Fruit fly (Drosophila melanogaster) whole organism, embryonic: Measurements from ENCODE around the gene KP78b.

ENCODE experiments used
- Adf1 ChIP-seq: fragments of 200-800 bp; sonication (Bioruptor generic); IDR thresholded peaks from 2 replicates; pipeline ENCODE4 v1.3.6; 2022; ENCODE audit warnings: missing biosample characterization, missing genetic modification characterization
- Atf-2 ChIP-seq: fragments of 200-800 bp; sonication (Bioruptor generic); optimal IDR thresholded peaks from 2 replicates; lab custom pipeline; 2016; ENCODE audit warnings: missing biosample characterization, missing genetic modification characterization
- Atf3 ChIP-seq: fragments of 200-800 bp; sonication (Bioruptor generic); optimal IDR thresholded peaks from 3 replicates; lab custom pipeline; 2016; ENCODE audit warnings: missing biosample characterization, missing genetic modification characterization
- B-H2 ChIP-seq: fragments of 200-800 bp; sonication (Bioruptor generic); optimal IDR thresholded peaks from 2 replicates; lab custom pipeline; 2018; ENCODE audit warnings: missing biosample characterization, mild to moderate bottlenecking, missing genetic modification characterization
- Bgb ChIP-seq: fragments of 200-800 bp; sonication (Bioruptor generic); IDR thresholded peaks from 2 replicates; pipeline ENCODE4 v1.3.6; 2022; ENCODE audit warnings: missing biosample characterization, missing genetic modification characterization; ENCODE audit not compliant: partially characterized antibody
- BtbVII ChIP-seq: fragments of 200-800 bp; sonication (Bioruptor generic); optimal IDR thresholded peaks from 3 replicates; lab custom pipeline; 2017; ENCODE audit warnings: missing biosample characterization, mild to moderate bottlenecking, missing genetic modification characterization
- CG13287 ChIP-seq: fragments of 200-800 bp; sonication (Bioruptor generic); IDR thresholded peaks from 2 replicates; pipeline ENCODE4 v1.3.6; 2022; ENCODE audit warnings: missing biosample characterization, missing genetic modification characterization; ENCODE audit not compliant: partially characterized antibody
- CG14860 ChIP-seq: fragments of 200-800 bp; sonication (Bioruptor generic); IDR thresholded peaks from 3 replicates; pipeline ENCODE4 v1.3.6; 2022; ENCODE audit warnings: missing biosample characterization, missing genetic modification characterization; ENCODE audit not compliant: partially characterized antibody
- CG1603 ChIP-seq: fragments of 200-800 bp; sonication (Bioruptor generic); optimal IDR thresholded peaks from 2 replicates; lab custom pipeline; 2019; ENCODE audit warnings: missing biosample characterization, mild to moderate bottlenecking, missing genetic modification characterization, moderate library complexity
- CG16813 ChIP-seq: fragments of 200-800 bp; sonication (Bioruptor generic); IDR thresholded peaks from 3 replicates; pipeline ENCODE4 v1.3.6; 2022; ENCODE audit warnings: missing biosample characterization, missing genetic modification characterization; ENCODE audit not compliant: partially characterized antibody
- CG34224 ChIP-seq: fragments of 200-800 bp; sonication (Bioruptor generic); IDR thresholded peaks from 3 replicates; pipeline ENCODE4 v1.3.6; 2022; ENCODE audit warnings: missing biosample characterization, missing genetic modification characterization; ENCODE audit not compliant: partially characterized antibody
- CG34376 ChIP-seq: fragments of 200-800 bp; sonication (Bioruptor generic); optimal IDR thresholded peaks from 2 replicates; lab custom pipeline; 2018; ENCODE audit warnings: missing biosample characterization, mild to moderate bottlenecking, missing genetic modification characterization
- CG3847 ChIP-seq: fragments of 200-800 bp; sonication (Bioruptor generic); IDR thresholded peaks from 2 replicates; pipeline ENCODE4 v1.3.6; 2022; ENCODE audit warnings: missing biosample characterization, missing genetic modification characterization
- CG6689 ChIP-seq: fragments of 200-800 bp; sonication (Bioruptor generic); IDR thresholded peaks from 2 replicates; pipeline ENCODE4 v1.3.6; 2022; ENCODE audit warnings: missing biosample characterization, missing genetic modification characterization
- CG7556 ChIP-seq: fragments of 200-800 bp; sonication (Bioruptor generic); optimal IDR thresholded peaks from 2 replicates; lab custom pipeline; 2017; ENCODE audit warnings: missing biosample characterization, mild to moderate bottlenecking, missing genetic modification characterization
- CG7745 ChIP-seq: fragments of 200-800 bp; sonication (Bioruptor generic); optimal IDR thresholded peaks from 2 replicates; lab custom pipeline; 2018; ENCODE audit warnings: missing biosample characterization, mild to moderate bottlenecking, missing genetic modification characterization, moderate library complexity
- CG8281 ChIP-seq: fragments of 200-800 bp; sonication (Bioruptor generic); optimal IDR thresholded peaks from 2 replicates; lab custom pipeline; 2018; ENCODE audit warnings: missing biosample characterization, mild to moderate bottlenecking, missing genetic modification characterization, moderate library complexity
- CG8765 ChIP-seq: fragments of 200-800 bp; sonication (Bioruptor generic); IDR thresholded peaks from 2 replicates; pipeline ENCODE4 v1.3.6; 2022; ENCODE audit warnings: missing biosample characterization, missing genetic modification characterization
- CoRest ChIP-seq: fragments of 200-800 bp; sonication (Bioruptor generic); optimal IDR thresholded peaks from 3 replicates; lab custom pipeline; 2018; ENCODE audit warnings: missing biosample characterization, mild to moderate bottlenecking, missing genetic modification characterization, moderate library complexity
- D ChIP-seq, 2 experiments: fragments of 200-800 bp in 1 of 2; fragments of >200 bp in 1 of 2; sonication (Bioruptor generic) in 1 of 2; optimal IDR thresholded peaks; 2 replicates in 1 of 2; 3 replicates in 1 of 2; lab custom pipeline; 2017; ENCODE audit warnings: mild to moderate bottlenecking in 1 of 2, missing biosample characterization in 1 of 2, missing genetic modification characterization in 1 of 2, missing genetic modification reagents in 1 of 2
- Deaf1 ChIP-seq: fragments of 200-800 bp; optimal IDR thresholded peaks from 3 replicates; lab custom pipeline; 2019; ENCODE audit warnings: missing biosample characterization, mild to moderate bottlenecking, missing genetic modification characterization, moderate library complexity
- ERR ChIP-seq: fragments of 200-800 bp; sonication (Bioruptor generic); optimal IDR thresholded peaks from 2 replicates; lab custom pipeline; 2016; ENCODE audit warnings: missing biosample characterization, missing genetic modification characterization
- HLHmδ ChIP-seq: fragments of 200-800 bp; sonication (Bioruptor generic); optimal IDR thresholded peaks from 2 replicates; lab custom pipeline; 2018; ENCODE audit warnings: missing biosample characterization, mild to moderate bottlenecking, missing genetic modification characterization, moderate library complexity
- Hey ChIP-seq: fragments of 200-800 bp; sonication (Bioruptor generic); optimal IDR thresholded peaks from 3 replicates; lab custom pipeline; 2018; ENCODE audit warnings: missing biosample characterization, mild to moderate bottlenecking, missing genetic modification characterization
- Hmx ChIP-seq: fragments of 200-800 bp; sonication (Bioruptor generic); optimal IDR thresholded peaks from 2 replicates; lab custom pipeline; 2016; ENCODE audit warnings: missing biosample characterization, missing genetic modification characterization
- Jarid2 ChIP-seq: fragments of 200-800 bp; sonication (Bioruptor generic); optimal IDR thresholded peaks from 3 replicates; lab custom pipeline; 2017; ENCODE audit warnings: mild to moderate bottlenecking, missing biosample characterization, missing genetic modification reagents, missing genetic modification characterization
- NfI ChIP-seq: fragments of 200-800 bp; sonication (Bioruptor generic); optimal IDR thresholded peaks from 3 replicates; lab custom pipeline; 2018; ENCODE audit warnings: missing biosample characterization, mild to moderate bottlenecking, missing genetic modification characterization, moderate library complexity
- PHDP ChIP-seq: fragments of 200-800 bp; sonication (Bioruptor generic); optimal IDR thresholded peaks from 3 replicates; lab custom pipeline; 2018; ENCODE audit warnings: missing biosample characterization, mild to moderate bottlenecking, missing genetic modification characterization, moderate library complexity
- Sin3A ChIP-seq: fragments of >200 bp; optimal IDR thresholded peaks from 2 replicates; lab custom pipeline; 2018
- Trl ChIP-seq, 3 experiments: fragments of >200 bp in 2 of 3; fragments of 200-800 bp in 1 of 3; sonication (Bioruptor generic) in 1 of 3; optimal IDR thresholded peaks; 2 replicates in 1 of 3; 3 replicates in 2 of 3; lab custom pipeline; 2016 to 2017; ENCODE audit warnings: missing biosample characterization in 1 of 3, missing genetic modification characterization in 1 of 3
- Vsx1 ChIP-seq: fragments of 200-800 bp; sonication (Bioruptor generic); optimal IDR thresholded peaks from 2 replicates; lab custom pipeline; 2017; ENCODE audit warnings: missing biosample characterization, mild to moderate bottlenecking, missing genetic modification characterization, missing genetic modification reagents
- ara ChIP-seq: fragments of 200-800 bp; sonication (Bioruptor generic); IDR thresholded peaks from 2 replicates; pipeline ENCODE4 v1.3.6; 2022; ENCODE audit warnings: missing biosample characterization, missing genetic modification characterization
- bbx ChIP-seq: fragments of 200-800 bp; sonication (Bioruptor generic); IDR thresholded peaks from 2 replicates; pipeline ENCODE4 v1.3.6; 2022; ENCODE audit warnings: missing biosample characterization, missing genetic modification characterization; ENCODE audit not compliant: partially characterized antibody
- cad ChIP-seq: fragments of >200 bp; optimal IDR thresholded peaks from 2 replicates; lab custom pipeline; 2017; ENCODE audit warnings: missing biosample characterization, missing genetic modification characterization
- cg ChIP-seq: fragments of 200-800 bp; sonication (Bioruptor generic); optimal IDR thresholded peaks from 3 replicates; lab custom pipeline; 2019; ENCODE audit warnings: missing biosample characterization, mild to moderate bottlenecking, missing genetic modification characterization, moderate library complexity
- chinmo ChIP-seq: fragments of 200-800 bp; sonication (Bioruptor generic); IDR thresholded peaks from 4 replicates; pipeline ENCODE4 v1.3.6; 2022; ENCODE audit warnings: missing biosample characterization, missing genetic modification characterization; ENCODE audit not compliant: partially characterized antibody
- ci ChIP-seq: fragments of 200-800 bp; sonication (Bioruptor generic); IDR thresholded peaks from 3 replicates; pipeline ENCODE4 v1.3.6; 2022; ENCODE audit warnings: missing biosample characterization, missing genetic modification characterization
- emc ChIP-seq: fragments of 200-800 bp; sonication (Bioruptor generic); optimal IDR thresholded peaks from 2 replicates; lab custom pipeline; 2016; ENCODE audit warnings: missing biosample characterization, missing genetic modification characterization
- fru ChIP-seq: fragments of >200 bp; optimal IDR thresholded peaks from 2 replicates; lab custom pipeline; 2017
- kni ChIP-seq: fragments of 200-800 bp; sonication (Bioruptor generic); optimal IDR thresholded peaks from 3 replicates; lab custom pipeline; 2017; ENCODE audit warnings: mild to moderate bottlenecking, missing biosample characterization, missing genetic modification reagents, missing genetic modification characterization
- lov ChIP-seq, 2 experiments: fragments of 200-800 bp in 1 of 2; fragments of >200 bp in 1 of 2; sonication (Bioruptor generic) in 1 of 2; IDR thresholded peaks in 1 of 2; optimal IDR thresholded peaks in 1 of 2; 2 replicates in 1 of 2; 3 replicates in 1 of 2; pipeline versions ENCODE4 v1.3.6 to Lab custom; 2017 to 2022; ENCODE audit warnings: missing biosample characterization in 1 of 2, missing genetic modification characterization in 1 of 2
- sc ChIP-seq, 3 experiments: fragments of >200 bp in 2 of 3; fragments of 200-800 bp in 1 of 3; sonication (Bioruptor generic) in 1 of 3; optimal IDR thresholded peaks; 2 replicates in 2 of 3; 3 replicates in 1 of 3; lab custom pipeline; 2017; ENCODE audit warnings: mild to moderate bottlenecking in 1 of 3, missing biosample characterization in 1 of 3, missing genetic modification characterization in 1 of 3, missing genetic modification reagents in 1 of 3
- sqz ChIP-seq: fragments of 200-800 bp; sonication (Bioruptor generic); optimal IDR thresholded peaks from 3 replicates; lab custom pipeline; 2018; ENCODE audit warnings: missing biosample characterization, mild to moderate bottlenecking, missing genetic modification characterization
- sr ChIP-seq: fragments of 200-800 bp; sonication (Bioruptor generic); IDR thresholded peaks from 3 replicates; pipeline ENCODE4 v1.3.6; 2022; ENCODE audit warnings: missing biosample characterization, missing genetic modification characterization
- tio ChIP-seq: fragments of 200-800 bp; sonication (Bioruptor generic); optimal IDR thresholded peaks from 2 replicates; lab custom pipeline; 2017; ENCODE audit warnings: missing biosample characterization, missing genetic modification characterization, inconsistent platforms
- wek ChIP-seq: fragments of 200-800 bp; sonication (Bioruptor generic); optimal IDR thresholded peaks from 3 replicates; lab custom pipeline; 2018; ENCODE audit warnings: missing biosample characterization, mild to moderate bottlenecking, missing genetic modification characterization, moderate library complexity
- zen2 ChIP-seq: fragments of 200-800 bp; sonication (Bioruptor generic); IDR thresholded peaks from 3 replicates; pipeline ENCODE4 v1.3.6; 2022; ENCODE audit warnings: missing biosample characterization, missing genetic modification characterization; ENCODE audit not compliant: partially characterized antibody

The KP78b gene

DNA sequence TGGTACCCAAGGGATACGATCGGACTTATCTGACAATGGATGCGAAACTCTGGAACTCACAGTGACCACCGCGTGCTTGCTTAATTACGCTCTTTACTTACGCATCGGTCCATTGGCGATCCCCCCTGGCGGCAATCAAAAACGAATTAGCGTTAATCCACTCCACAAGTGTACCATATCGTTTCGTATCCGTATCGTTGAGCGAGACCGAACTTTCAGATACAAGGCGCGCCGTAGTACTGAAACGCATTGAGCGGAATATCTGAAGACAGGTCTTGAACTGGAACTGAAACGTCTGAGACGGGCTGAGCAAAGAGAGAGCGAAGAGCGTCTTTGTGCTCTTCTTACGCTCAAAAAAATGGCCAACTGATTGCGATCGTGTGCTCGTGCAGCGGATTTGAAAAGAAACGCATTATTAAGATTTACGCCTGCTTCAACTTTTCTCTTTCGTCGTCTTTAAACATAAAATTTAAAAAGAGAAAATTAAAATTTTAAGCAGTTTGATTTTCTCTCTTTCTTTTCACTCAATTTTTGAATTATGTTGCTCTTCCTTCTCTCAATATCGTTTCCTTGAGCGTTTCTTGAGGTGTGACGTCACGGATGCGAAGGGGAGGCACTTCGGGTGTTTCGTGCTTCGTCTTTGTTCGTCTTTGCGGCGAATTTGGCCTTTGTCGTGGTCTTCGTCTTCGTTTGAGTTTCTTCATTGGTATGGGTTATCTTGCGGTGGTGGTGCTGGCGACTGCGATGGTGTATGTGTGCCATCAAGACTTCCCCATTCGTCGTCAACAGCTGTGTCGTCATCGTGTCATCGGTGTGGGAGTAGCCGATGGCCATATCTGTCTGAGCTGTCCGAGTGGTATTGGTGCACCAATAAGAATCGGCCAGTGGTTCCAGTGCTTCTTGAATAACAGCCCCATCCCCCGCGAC lies at the start of gene KP78b, which contains the start of gene KP78a (continued):
- no peak for TF ChIP-seq ERR (GFP tag; lab: Kevin White, UChicago)
- peak; percentile 23; the same call in 1 of the 2 replicates for TF ChIP-seq Bgb
- 0 out of 2 replicates have a peak, but pooled peaks have one; percentile 19 for TF ChIP-seq CG13287
- no peak for TF ChIP-seq CG1603 (tag; lab: Kevin White, UChicago)
- peak; percentile 85 for TF ChIP-seq BtbVII (GFP tag; lab: Kevin White, UChicago)
- peak; percentile 49; the same call in 1 of the 3 replicates for TF ChIP-seq ci (GFP tag; lab: Robert Waterston, UW)
- TF ChIP-seq emc, result no peak
- TF ChIP-seq HLHmδ (GFP tag; lab: Kevin White, UChicago), result peak; percentile 77
- peak; percentile 47; the same call in 1 of the 3 replicates for TF ChIP-seq CG34224 (GFP tag; lab: Robert Waterston, UW)
- 0 out of 3 replicates have a peak, but pooled peaks have one; percentile 31 for TF ChIP-seq CG16813
- TF ChIP-seq CG6689 (GFP tag; lab: Robert Waterston, UW), result 0 out of 2 replicates have a peak, but pooled peaks have one; percentile 8
- no peak for TF ChIP-seq CG34376 (GFP tag; lab: Kevin White, UChicago)
- 0 out of 2 replicates have a peak, but pooled peaks have one; percentile 6 for TF ChIP-seq CG8765 (GFP tag; lab: Robert Waterston, UW)
- peak; percentile 85 to 95 for TF ChIP-seq Trl (optimal IDR thresholded peaks at IDR 0.05; lab: Kevin White, UChicago)
- TF ChIP-seq Trl (GFP tag; optimal IDR thresholded peaks at IDR 0.05; lab: Kevin White, UChicago), result no peak
- TF ChIP-seq bbx (GFP tag; lab: Robert Waterston, UW), result 0 out of 2 replicates have a peak, but pooled peaks have one; percentile 41
- TF ChIP-seq Atf-2 (GFP tag; lab: Kevin White, UChicago), result peak; percentile 64
- TF ChIP-seq Hmx, result no peak
- TF ChIP-seq Jarid2 (GFP tag; lab: Kevin White, UChicago), result peak; percentile 87
- no peak for TF ChIP-seq Vsx1
- peak; percentile 100 for TF ChIP-seq Deaf1 (tag; lab: Kevin White, UChicago)
- TF ChIP-seq zen2 (GFP tag; lab: Robert Waterston, UW), result peak; percentile 14; the same call in 1 of the 3 replicates
- TF ChIP-seq lov (optimal IDR thresholded peaks at IDR 0.05; lab: Kevin White, UChicago), result no peak
- no peak for TF ChIP-seq lov (GFP tag; IDR thresholded peaks at IDR 0.05; lab: Robert Waterston, UW)
- TF ChIP-seq CG3847, result no peak
- TF ChIP-seq cad, result peak; percentile 27
- peak; percentile 71; the same call in 1 of the 3 replicates for TF ChIP-seq sr (GFP tag; lab: Robert Waterston, UW)
- no peak for TF ChIP-seq NfI (GFP tag; lab: Kevin White, UChicago)
- peak; percentile 35 for TF ChIP-seq kni (GFP tag; lab: Kevin White, UChicago)
- TF ChIP-seq sqz (GFP tag; lab: Kevin White, UChicago), result peak; percentile 29
- peak; percentile 88; the same call in 3 of the 4 replicates for TF ChIP-seq chinmo (GFP tag; lab: Robert Waterston, UW)
- TF ChIP-seq CG8281 (tag; lab: Kevin White, UChicago), result no peak
- TF ChIP-seq Adf1, result peak; percentile 83
- peak; percentile 82 for TF ChIP-seq D (optimal IDR thresholded peaks at IDR 0.05; lab: Kevin White, UChicago)
- no peak for TF ChIP-seq D (GFP tag; optimal IDR thresholded peaks at IDR 0.05; lab: Kevin White, UChicago)
- TF ChIP-seq CoRest, result peak; percentile 18
- peak; percentile 99 for TF ChIP-seq cg

DNA sequence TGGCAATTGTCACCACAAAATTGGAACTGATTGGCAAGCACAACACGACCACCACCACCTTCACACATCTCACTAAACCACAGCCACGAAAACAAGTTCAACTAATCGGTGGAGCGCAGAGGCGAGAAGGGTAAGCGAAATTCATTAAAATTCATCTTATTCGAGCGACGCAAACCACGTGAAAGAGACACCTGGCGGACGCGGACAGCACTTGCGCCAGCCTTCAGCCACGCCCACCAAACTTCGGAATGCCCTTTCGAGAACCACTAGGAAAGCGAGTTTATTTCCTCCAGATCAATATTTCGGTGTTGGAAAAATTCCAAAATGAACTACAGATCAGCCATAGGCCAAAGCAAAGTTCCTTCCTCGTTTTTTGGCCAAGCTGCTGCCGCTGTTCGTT lies 42.6 kb upstream of the KP78b start:
- TF ChIP-seq CG7745 (tag; lab: Kevin White, UChicago), result no peak
- TF ChIP-seq Atf3, result no peak
- no peak for TF ChIP-seq wek (GFP tag; lab: Kevin White, UChicago)
- no peak for TF ChIP-seq B-H2 (GFP tag; lab: Kevin White, UChicago)
- no peak for TF ChIP-seq tio (GFP tag; lab: Kevin White, UChicago)
- no peak for TF ChIP-seq CG7556 (GFP tag; lab: Kevin White, UChicago)
- TF ChIP-seq Sin3A (lab: Kevin White, UChicago), result no peak
- TF ChIP-seq PHDP, result no peak
- TF ChIP-seq Hey, result no peak
- 0 out of 3 replicates have a peak, but pooled peaks have one; percentile 18 for TF ChIP-seq CG14860 (GFP tag; lab: Robert Waterston, UW)
- no peak for TF ChIP-seq sc (optimal IDR thresholded peaks at IDR 0.05; lab: Kevin White, UChicago)
- no peak for TF ChIP-seq sc (GFP tag; optimal IDR thresholded peaks at IDR 0.05; lab: Kevin White, UChicago)
- TF ChIP-seq ara, result no peak
- TF ChIP-seq fru, result no peak
